Worm (Caenorhabditis elegans): ENCODE results near the gene F53C3.6.
A peak's percentile ranks its signal among the peaks of the same experiment; 100 is the strongest.

Gene F53C3.6

DNA sequence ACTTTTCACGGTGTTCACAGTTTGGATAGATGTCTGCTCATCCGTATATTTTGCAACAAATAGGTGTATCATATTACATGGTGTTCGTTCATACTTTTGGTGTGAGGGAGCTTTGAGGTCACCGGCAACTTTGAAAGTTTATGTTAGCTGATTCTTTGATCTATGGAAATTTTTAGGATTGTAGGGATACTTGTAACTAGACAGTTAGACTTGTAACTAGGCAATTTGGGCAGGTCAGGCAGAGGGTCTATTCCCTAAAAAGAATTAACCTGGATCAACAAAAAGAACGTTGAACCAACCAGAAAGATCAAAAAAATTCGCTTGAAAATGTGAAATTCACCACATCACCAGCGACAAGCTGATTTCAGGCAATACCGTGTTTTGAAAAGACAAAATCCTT is 4.0 kb upstream of the F53C3.6 start:
- TF ChIP-seq pqm-1 (tag; optimal IDR thresholded peaks at IDR 0.05) (no peak), tbx-2 (tag; optimal IDR thresholded peaks at IDR 0.05) (no peak), eor-1 (tag; optimal IDR thresholded peaks at IDR 0.05) (no peak), elt-2 (tag; optimal IDR thresholded peaks at IDR 0.05) (no peak), nhr-12 (tag; optimal IDR thresholded peaks at IDR 0.05) (no peak), aly-2 (tag; optimal IDR thresholded peaks at IDR 0.05) (no peak)

DNA sequence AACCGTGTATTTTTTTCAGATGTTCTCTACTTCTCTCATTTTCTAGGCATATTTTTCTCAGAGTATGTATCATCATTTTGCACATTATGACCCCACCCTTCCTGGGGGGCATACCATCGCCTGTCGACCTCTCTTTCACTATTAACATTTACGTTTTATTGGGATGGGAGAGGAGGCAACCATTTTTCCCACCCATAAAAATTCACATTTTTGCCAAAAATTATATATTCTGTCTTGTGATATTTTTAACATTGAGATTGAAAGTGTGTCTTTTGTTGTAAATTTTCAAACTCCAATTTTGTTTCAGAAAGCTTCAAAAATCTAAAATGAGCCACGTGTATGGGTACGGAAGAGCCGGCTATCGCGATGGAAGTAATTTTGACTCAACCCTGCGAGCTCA is 3.2 kb upstream of the F53C3.6 start, which contains the start of gene F53C3.7:
Gene F53C3.7 (plus strand): TSS at position 301 of the 400 bp plus-strand sequence.
- no peak for TF ChIP-seq lin-39 (tag; optimal IDR thresholded peaks at IDR 0.05)
- TF ChIP-seq nfya-1 (tag; optimal IDR thresholded peaks at IDR 0.05; ENCODE audit: insufficient read depth), result no peak
- TF ChIP-seq nhr-28 (tag; optimal IDR thresholded peaks at IDR 0.05), result no peak
- TF ChIP-seq ceh-28 (tag; optimal IDR thresholded peaks at IDR 0.05), result no peak
- no peak for TF ChIP-seq pqm-1 (tag; optimal IDR thresholded peaks at IDR 0.05)
- no peak for TF ChIP-seq ZK546.5 (tag; optimal IDR thresholded peaks at IDR 0.05)
- TF ChIP-seq aly-2 (tag; optimal IDR thresholded peaks at IDR 0.05), result no peak
- TF ChIP-seq fos-1 (tag; optimal IDR thresholded peaks at IDR 0.05), result no peak
- no peak for TF ChIP-seq eor-1 (tag; optimal IDR thresholded peaks at IDR 0.05)
- no peak for TF ChIP-seq nhr-25 (tag; optimal IDR thresholded peaks at IDR 0.05)
- no peak for TF ChIP-seq jun-1 (tag; optimal IDR thresholded peaks at IDR 0.05)
- TF ChIP-seq R02D3.7 (tag; optimal IDR thresholded peaks at IDR 0.05), result no peak
- TF ChIP-seq ama-1 (optimal IDR thresholded peaks at IDR 0.05), result no peak
- no peak for TF ChIP-seq nhr-77 (tag; optimal IDR thresholded peaks at IDR 0.05)
- TF ChIP-seq nhr-43 (tag; optimal IDR thresholded peaks at IDR 0.05; ENCODE audit: poor library complexity, severe bottlenecking), result no peak
- no peak for TF ChIP-seq ceh-82 (tag; optimal IDR thresholded peaks at IDR 0.05)
- no peak for TF ChIP-seq fkh-10 (GFP tag; optimal IDR thresholded peaks at IDR 0.05)

DNA sequence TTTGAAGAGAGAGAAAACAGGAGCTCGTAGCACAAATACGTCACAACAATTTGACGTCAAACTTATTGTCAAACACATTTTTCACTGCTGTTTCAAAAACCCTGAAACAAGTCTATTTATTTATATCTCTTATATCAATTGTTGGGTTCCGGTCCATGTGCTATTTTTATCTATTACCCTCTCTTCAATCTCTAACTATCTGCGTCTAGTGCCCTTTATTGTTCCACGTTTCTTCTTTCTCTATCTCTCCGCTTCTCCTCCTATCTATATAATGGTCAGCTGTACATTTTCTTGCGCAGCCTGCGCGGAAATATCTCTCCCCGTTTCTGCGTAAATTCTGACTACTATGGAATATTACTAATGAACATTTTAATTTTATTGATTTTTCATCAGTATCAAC is 1.0 kb upstream of the F53C3.6 start:
- TF ChIP-seq zag-1 (tag; optimal IDR thresholded peaks at IDR 0.05) (no peak), ztf-11 (tag; optimal IDR thresholded peaks at IDR 0.05) (no peak), egl-5 (tag; optimal IDR thresholded peaks at IDR 0.05) (peak; percentile 13), ztf-4 (tag; optimal IDR thresholded peaks at IDR 0.05) (no peak), nhr-12 (tag; optimal IDR thresholded peaks at IDR 0.05) (no peak), nhr-237 (tag; optimal IDR thresholded peaks at IDR 0.05) (no peak), elt-2 (tag; optimal IDR thresholded peaks at IDR 0.05) (no peak), pha-4 (tag; optimal IDR thresholded peaks at IDR 0.05) (peak; percentile 52), nhr-43 (tag; optimal IDR thresholded peaks at IDR 0.05; ENCODE audit: poor library complexity, severe bottlenecking) (peak; percentile 1), nhr-23 (tag; optimal IDR thresholded peaks at IDR 0.05) (peak; percentile 23), egl-27 (tag; optimal IDR thresholded peaks at IDR 0.05) (no peak), nhr-25 (tag; optimal IDR thresholded peaks at IDR 0.05) (no peak), ceh-28 (tag; optimal IDR thresholded peaks at IDR 0.05) (peak; percentile 38), nfya-1 (tag; optimal IDR thresholded peaks at IDR 0.05; ENCODE audit: insufficient read depth) (peak; percentile 61)

DNA sequence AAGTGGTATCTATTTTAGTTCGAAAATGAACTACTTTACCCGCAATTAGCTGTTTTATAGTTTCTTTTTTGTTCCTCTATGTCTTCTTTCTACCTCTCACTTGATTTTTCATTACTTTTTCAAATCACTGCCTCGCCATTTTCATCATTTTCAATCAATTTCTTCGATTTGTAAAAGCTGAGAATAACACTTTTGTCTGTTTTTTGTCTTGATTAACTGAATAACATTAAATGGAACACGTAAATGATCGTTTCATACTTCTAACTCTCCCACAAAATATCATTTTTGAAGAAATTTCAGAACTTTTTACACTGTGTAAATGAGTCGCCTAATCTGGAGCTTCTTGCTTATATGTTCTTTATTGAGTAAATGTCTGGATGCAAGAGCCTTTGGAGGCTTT is 3.2 kb downstream of the F53C3.6 start, which contains the start of gene F53C3.4:
Gene F53C3.4 (plus strand): TSS at position 301 of the 400 bp plus-strand sequence.
- no peak for TF ChIP-seq nhr-77 (tag; optimal IDR thresholded peaks at IDR 0.05)
- no peak for TF ChIP-seq nhr-67 (tag; optimal IDR thresholded peaks at IDR 0.05)
- TF ChIP-seq aly-2 (tag; optimal IDR thresholded peaks at IDR 0.05), result no peak
- no peak for TF ChIP-seq eor-1 (tag; optimal IDR thresholded peaks at IDR 0.05)
- TF ChIP-seq jun-1 (tag; optimal IDR thresholded peaks at IDR 0.05), result no peak
- no peak for TF ChIP-seq lsy-12 (tag; optimal IDR thresholded peaks at IDR 0.05)

DNA sequence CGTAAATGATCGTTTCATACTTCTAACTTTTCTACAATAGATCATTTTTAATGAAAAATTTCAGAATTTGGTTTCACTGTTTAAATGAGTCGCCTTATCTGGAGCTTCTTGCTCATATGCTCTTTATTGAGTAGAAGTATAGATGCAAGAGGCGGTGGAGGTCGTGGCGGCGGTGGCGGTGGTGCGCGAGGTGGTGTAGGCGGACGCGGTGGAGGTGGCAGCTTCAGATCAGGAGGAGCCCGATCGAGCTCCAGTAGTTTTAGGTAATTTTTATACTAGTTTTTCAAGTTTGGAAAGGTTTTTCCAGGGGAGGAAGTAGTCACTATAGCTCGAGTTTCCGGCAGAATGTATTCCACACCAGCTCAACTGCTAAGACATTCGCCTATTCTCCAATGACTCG is 4.9 kb downstream of the F53C3.6 start, which contains the start of gene F53C3.3:
Gene F53C3.3 (plus strand): TSS at position 59 of the 400 bp plus-strand sequence.
- TF ChIP-seq nhr-67 (tag; optimal IDR thresholded peaks at IDR 0.05), result no peak
- no peak for TF ChIP-seq daf-12 (tag; optimal IDR thresholded peaks at IDR 0.05)
- no peak for TF ChIP-seq nhr-77 (tag; optimal IDR thresholded peaks at IDR 0.05)
- no peak for TF ChIP-seq unc-62 (GFP tag; optimal IDR thresholded peaks at IDR 0.05)
- TF ChIP-seq snpc-4 (tag; optimal IDR thresholded peaks at IDR 0.05), result no peak
- no peak for TF ChIP-seq fkh-10 (GFP tag; optimal IDR thresholded peaks at IDR 0.05)
- no peak for TF ChIP-seq ZK546.5 (tag; optimal IDR thresholded peaks at IDR 0.05)
- no peak for TF ChIP-seq nhr-76 (tag; optimal IDR thresholded peaks at IDR 0.05)
- no peak for TF ChIP-seq nhr-12 (tag; optimal IDR thresholded peaks at IDR 0.05)
- no peak for TF ChIP-seq egl-5 (tag; optimal IDR thresholded peaks at IDR 0.05)
- no peak for TF ChIP-seq ceh-9 (tag; optimal IDR thresholded peaks at IDR 0.05)
- no peak for TF ChIP-seq fos-1 (tag; optimal IDR thresholded peaks at IDR 0.05)
- TF ChIP-seq zag-1 (tag; optimal IDR thresholded peaks at IDR 0.05), result no peak

Data from whole organism, L3 larva.